Worm (Caenorhabditis elegans): Measurements from ENCODE around the gene alh-3.
A peak's percentile ranks its signal among the peaks of the same experiment; 100 is the strongest.

Gene alh-3

DNA sequence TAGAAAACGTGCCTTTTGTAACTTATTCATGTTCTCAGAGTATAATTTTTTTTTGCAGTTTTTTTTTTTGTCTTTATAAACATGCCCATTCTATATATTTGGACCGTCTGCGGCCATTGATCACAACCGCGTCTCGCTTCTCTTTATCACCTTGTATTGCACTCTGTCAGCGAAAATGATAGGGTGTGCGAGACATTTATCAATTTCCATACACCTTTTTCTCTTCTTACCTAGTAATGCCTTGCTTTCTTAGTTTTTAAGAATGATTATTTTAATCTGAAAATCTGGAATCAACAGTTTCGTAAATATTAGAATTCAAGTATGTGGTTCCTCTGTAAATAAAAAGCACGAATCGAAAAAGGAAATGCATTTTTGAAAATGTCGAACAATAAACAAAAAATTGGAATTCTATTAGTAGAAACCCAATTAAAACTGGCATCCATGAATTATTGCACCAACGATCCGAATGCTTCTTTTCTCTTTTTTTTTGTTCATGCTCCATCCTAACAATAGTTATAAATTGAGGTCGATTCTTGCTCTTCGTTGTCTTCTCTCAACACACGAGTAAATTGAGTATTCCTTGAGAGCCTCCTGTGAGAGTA is 14.8 kb downstream of the alh-3 start:
- TF ChIP-seq crh-2 (tag; optimal IDR thresholded peaks at IDR 0.05) = no peak
- no peak for TF ChIP-seq unc-62 (GFP tag; optimal IDR thresholded peaks at IDR 0.05)
- no peak for TF ChIP-seq mab-5 (tag; optimal IDR thresholded peaks at IDR 0.05)
- no peak for TF ChIP-seq lin-13 (GFP tag; optimal IDR thresholded peaks at IDR 0.05)
- no peak for TF ChIP-seq ztf-11 (tag; optimal IDR thresholded peaks at IDR 0.05)
- TF ChIP-seq lsy-2 (tag; optimal IDR thresholded peaks at IDR 0.05) = peak in 1 of 2 experiments; percentile 33
- peak; percentile 22 for TF ChIP-seq zag-1 (tag; optimal IDR thresholded peaks at IDR 0.05)
- peak; percentile 73 for TF ChIP-seq fos-1 (tag; optimal IDR thresholded peaks at IDR 0.05)
- no peak for TF ChIP-seq skn-1 (tag; optimal IDR thresholded peaks at IDR 0.05)

DNA sequence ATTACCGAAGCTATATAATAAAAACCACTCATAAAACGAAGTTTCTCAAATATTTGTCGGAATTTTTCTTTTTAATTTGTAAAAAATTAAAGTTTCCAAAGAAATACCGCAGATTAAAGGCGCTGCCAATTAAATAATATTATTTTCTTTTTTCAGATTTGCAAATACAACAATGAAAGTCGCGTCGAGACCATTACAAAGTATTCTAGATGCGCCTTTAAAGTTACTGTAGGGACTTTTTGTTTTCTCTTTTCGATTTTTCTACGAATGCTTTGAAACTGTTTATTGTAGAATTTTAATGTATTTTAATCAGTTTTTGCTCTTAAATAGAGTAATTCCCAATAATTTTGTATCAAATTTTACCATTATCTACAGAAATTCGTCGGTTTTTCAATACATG is 15.8 kb downstream of the alh-3 start:
- no peak for TF ChIP-seq lin-11 (tag; optimal IDR thresholded peaks at IDR 0.05)
- no peak for TF ChIP-seq snpc-4 (tag; optimal IDR thresholded peaks at IDR 0.05)
- no peak for TF ChIP-seq unc-39 (tag; optimal IDR thresholded peaks at IDR 0.05)

DNA sequence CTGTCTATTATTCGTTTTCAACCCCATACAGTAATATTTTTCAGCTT is 16.0 kb downstream of the alh-3 start, which contains the start of gene kdin-1:
TSS of gene kdin-1 (plus strand) at position 38 of the 47 bp plus-strand sequence.
- TF ChIP-seq nhr-23 (tag; optimal IDR thresholded peaks at IDR 0.05) (no peak), gmeb-1 (tag; optimal IDR thresholded peaks at IDR 0.05) (no peak), elt-1 (tag; optimal IDR thresholded peaks at IDR 0.05) (no peak), nhr-6 (tag; optimal IDR thresholded peaks at IDR 0.05) (no peak), ama-1 (optimal IDR thresholded peaks at IDR 0.05) (no peak), C34F6.9 (tag; optimal IDR thresholded peaks at IDR 0.05) (no peak), snpc-4 (tag; optimal IDR thresholded peaks at IDR 0.05) (no peak), ceh-82 (tag; optimal IDR thresholded peaks at IDR 0.05) (no peak), nhr-25 (tag; optimal IDR thresholded peaks at IDR 0.05) (no peak), zag-1 (tag; optimal IDR thresholded peaks at IDR 0.05) (no peak), peb-1 (tag; optimal IDR thresholded peaks at IDR 0.05) (no peak), nhr-21 (tag; optimal IDR thresholded peaks at IDR 0.05) (no peak), lin-11 (tag; optimal IDR thresholded peaks at IDR 0.05) (no peak), sem-4 (tag; optimal IDR thresholded peaks at IDR 0.05) (no peak), mbf-1 (tag; optimal IDR thresholded peaks at IDR 0.05) (no peak), ztf-11 (tag; optimal IDR thresholded peaks at IDR 0.05) (no peak)

DNA sequence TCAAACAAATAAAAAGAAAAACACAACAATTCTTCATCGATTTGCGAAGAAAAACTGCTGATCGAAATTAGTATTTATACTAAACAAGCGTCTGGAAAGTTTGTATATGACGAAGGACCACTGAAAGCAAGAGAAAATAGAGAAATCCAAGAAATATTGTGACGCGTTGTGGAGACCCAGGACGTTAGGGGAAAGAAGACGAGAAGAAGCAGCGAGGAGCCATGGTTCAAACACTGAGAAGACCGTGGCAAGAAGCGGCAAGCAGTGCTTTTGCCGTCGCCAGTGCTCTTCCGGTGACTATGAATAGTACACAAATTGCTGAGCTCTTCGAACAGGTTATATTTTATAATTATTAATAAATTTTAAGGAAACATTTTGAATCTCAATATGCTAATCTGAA is 16.3 kb downstream of the alh-3 start:
- TF ChIP-seq unc-55 (GFP tag; optimal IDR thresholded peaks at IDR 0.05) (peak; percentile 64), C34F6.9 (tag; optimal IDR thresholded peaks at IDR 0.05) (peak; percentile 53), peb-1 (tag; optimal IDR thresholded peaks at IDR 0.05) (no peak)

DNA sequence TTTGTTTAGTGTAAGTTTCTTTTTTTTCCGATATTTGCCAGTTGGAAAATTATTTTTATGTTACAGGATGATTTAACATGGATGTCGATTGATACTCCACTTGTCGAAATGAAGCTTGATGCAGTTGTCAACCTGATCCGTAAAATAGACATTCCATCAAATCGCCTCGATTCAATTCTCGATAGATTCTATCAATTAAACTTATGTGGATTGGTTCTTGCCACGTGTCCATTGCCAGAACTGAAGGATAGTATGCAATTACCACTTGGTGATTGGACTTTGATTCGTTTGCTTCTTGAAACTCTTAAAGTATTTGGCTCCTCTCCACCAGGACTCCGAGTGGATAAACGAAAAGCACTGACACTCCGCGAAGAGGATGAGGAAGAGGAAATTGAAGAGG is 22.0 kb downstream of the alh-3 start:
- TF ChIP-seq nhr-25 (tag; optimal IDR thresholded peaks at IDR 0.05) (no peak), dmd-4 (tag; optimal IDR thresholded peaks at IDR 0.05) (no peak), lin-13 (GFP tag; optimal IDR thresholded peaks at IDR 0.05) (no peak), mdl-1 (tag; optimal IDR thresholded peaks at IDR 0.05) (no peak), unc-55 (GFP tag; optimal IDR thresholded peaks at IDR 0.05) (no peak), nhr-129 (tag; optimal IDR thresholded peaks at IDR 0.05) (no peak), sem-4 (tag; optimal IDR thresholded peaks at IDR 0.05) (no peak), aly-2 (tag; optimal IDR thresholded peaks at IDR 0.05) (no peak), crh-2 (tag; optimal IDR thresholded peaks at IDR 0.05) (no peak), F13H6.1 (tag; optimal IDR thresholded peaks at IDR 0.05) (no peak), nhr-12 (tag; optimal IDR thresholded peaks at IDR 0.05) (no peak), mbf-1 (tag; optimal IDR thresholded peaks at IDR 0.05) (no peak)

DNA sequence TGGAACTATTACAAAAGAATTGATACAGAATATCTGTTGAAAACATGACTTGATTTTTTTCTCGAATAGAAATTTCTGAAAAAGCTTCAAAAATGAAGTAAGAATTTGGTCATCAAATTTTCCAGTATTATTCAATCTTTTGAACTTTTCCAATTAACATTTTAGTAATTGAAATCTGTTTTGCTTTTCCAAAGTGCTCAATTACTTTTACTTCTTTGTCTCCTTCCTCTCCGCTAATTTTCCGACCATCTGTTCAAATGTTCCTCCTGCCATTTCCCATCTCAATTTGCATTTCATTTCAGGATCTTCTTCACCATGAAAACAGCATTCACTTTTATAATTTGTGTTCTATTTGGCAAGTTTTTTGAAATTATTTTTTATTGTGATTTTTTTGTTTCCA is 26.5 kb downstream of the alh-3 start, which contains the start of gene F36H1.11:
TSS of gene F36H1.11 (plus strand) at position 301 of the 400 bp plus-strand sequence.
- TF ChIP-seq sma-3 (GFP tag; optimal IDR thresholded peaks at IDR 0.05) = no peak
- no peak for TF ChIP-seq crh-2 (tag; optimal IDR thresholded peaks at IDR 0.05)
- no peak for TF ChIP-seq unc-62 (GFP tag; optimal IDR thresholded peaks at IDR 0.05)
- no peak for TF ChIP-seq aly-2 (tag; optimal IDR thresholded peaks at IDR 0.05)
- no peak for TF ChIP-seq mab-5 (tag; optimal IDR thresholded peaks at IDR 0.05)
- no peak for TF ChIP-seq peb-1 (tag; optimal IDR thresholded peaks at IDR 0.05)
- no peak for TF ChIP-seq mdl-1 (tag; optimal IDR thresholded peaks at IDR 0.05)
- TF ChIP-seq nhr-23 (tag; optimal IDR thresholded peaks at IDR 0.05) = no peak
- TF ChIP-seq ZK546.5 (tag; optimal IDR thresholded peaks at IDR 0.05) = no peak
- no peak for TF ChIP-seq ceh-16 (tag; optimal IDR thresholded peaks at IDR 0.05)
- TF ChIP-seq sem-4 (tag; optimal IDR thresholded peaks at IDR 0.05) = no peak
- TF ChIP-seq blmp-1 (tag; optimal IDR thresholded peaks at IDR 0.05; ENCODE audit: insufficient read depth) = no peak
- TF ChIP-seq unc-39 (tag; optimal IDR thresholded peaks at IDR 0.05) = no peak
- TF ChIP-seq lin-11 (tag; optimal IDR thresholded peaks at IDR 0.05) = no peak
- no peak for TF ChIP-seq unc-55 (GFP tag; optimal IDR thresholded peaks at IDR 0.05)
- no peak for TF ChIP-seq C34F6.9 (tag; optimal IDR thresholded peaks at IDR 0.05)
- TF ChIP-seq F13H6.1 (tag; optimal IDR thresholded peaks at IDR 0.05) = no peak
- TF ChIP-seq nhr-12 (tag; optimal IDR thresholded peaks at IDR 0.05) = no peak
- TF ChIP-seq Y55F3AM.14 (GFP tag; optimal IDR thresholded peaks at IDR 0.05) = no peak
